Worm (Caenorhabditis elegans): ENCODE measurements around the gene clec-136.

clec-136 gene

DNA sequence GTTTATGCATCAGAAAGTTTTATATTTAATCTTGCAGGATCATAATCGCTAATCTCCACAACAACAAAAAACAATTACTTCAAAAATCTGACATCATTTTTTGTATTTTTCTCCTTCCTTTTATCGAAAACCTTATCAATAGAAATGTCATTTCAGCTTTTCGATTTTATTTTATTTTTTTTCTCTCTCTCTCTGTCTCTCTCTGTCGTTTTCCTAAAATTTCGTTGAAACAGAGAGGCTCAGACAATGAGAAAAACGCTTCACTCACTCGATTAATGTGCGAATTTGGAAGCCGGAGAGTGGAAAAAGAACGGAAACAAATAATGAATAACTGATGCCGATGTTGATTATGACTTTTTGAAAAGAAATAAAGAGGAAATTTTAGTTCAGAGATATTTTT is 12.2 kb downstream of the clec-136 start:
- TF ChIP-seq nhr-12 (tag; optimal IDR thresholded peaks at IDR 0.05) (no peak), unc-120 (tag; optimal IDR thresholded peaks at IDR 0.05; ENCODE audit: poor library complexity, severe bottlenecking) (no peak), unc-62 (GFP tag; optimal IDR thresholded peaks at IDR 0.05) (no peak), nhr-2 (tag; optimal IDR thresholded peaks at IDR 0.05) (no peak), nhr-237 (tag; optimal IDR thresholded peaks at IDR 0.05) (no peak), ceh-43 (GFP tag; optimal IDR thresholded peaks at IDR 0.05) (no peak), sem-2 (GFP tag; optimal IDR thresholded peaks at IDR 0.05) (no peak), cnd-1 (tag; optimal IDR thresholded peaks at IDR 0.05) (no peak), M03D4.4 (tag; optimal IDR thresholded peaks at IDR 0.05) (no peak), blmp-1 (tag; optimal IDR thresholded peaks at IDR 0.05) (no peak), mls-2 (tag; optimal IDR thresholded peaks at IDR 0.05) (no peak), nhr-76 (tag; optimal IDR thresholded peaks at IDR 0.05) (no peak)

DNA sequence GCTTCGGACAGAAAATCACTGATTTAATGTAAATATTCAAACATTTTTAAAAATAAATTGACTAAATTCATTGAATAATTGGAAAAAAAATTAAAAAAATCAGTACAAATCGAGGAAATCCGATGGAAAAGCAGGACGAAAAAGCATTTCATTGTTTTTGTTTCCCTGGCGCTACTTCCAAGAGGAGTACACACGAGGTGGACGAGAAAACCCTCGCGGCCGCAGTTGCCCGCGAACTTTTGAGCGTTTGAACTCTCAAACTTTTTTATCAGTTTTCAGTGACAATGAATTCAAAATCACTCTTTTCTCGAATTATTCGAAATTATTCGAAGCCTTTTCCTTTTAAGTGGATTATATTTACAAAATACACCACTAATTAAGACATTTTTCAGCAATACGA is 13.3 kb downstream of the clec-136 start, which contains the start of gene F35D11.4:
Gene F35D11.4 (plus strand): TSS at position 393 of the 400 bp plus-strand sequence.
- TF ChIP-seq bed-3 (GFP tag; optimal IDR thresholded peaks at IDR 0.05) = no peak
- TF ChIP-seq snpc-4 (tag; optimal IDR thresholded peaks at IDR 0.05) = no peak
- no peak for TF ChIP-seq pha-4 (tag; optimal IDR thresholded peaks at IDR 0.05)
- no peak for TF ChIP-seq elt-3 (tag; optimal IDR thresholded peaks at IDR 0.05)
- TF ChIP-seq flh-1 (GFP tag; optimal IDR thresholded peaks at IDR 0.05) = no peak
- TF ChIP-seq hlh-1 (tag; optimal IDR thresholded peaks at IDR 0.05) = no peak
- TF ChIP-seq elt-1 (tag; optimal IDR thresholded peaks at IDR 0.05; ENCODE audit: borderline replicate concordance, insufficient read depth) = no peak
- peak; percentile 34 for TF ChIP-seq lin-13 (tag; optimal IDR thresholded peaks at IDR 0.05)
- peak; percentile 17 for TF ChIP-seq mep-1 (tag; optimal IDR thresholded peaks at IDR 0.05)
- peak; percentile 43 for TF ChIP-seq sptf-1 (tag; optimal IDR thresholded peaks at IDR 0.05)
- TF ChIP-seq lsy-2 (tag; optimal IDR thresholded peaks at IDR 0.05) = peak; percentile 20

DNA sequence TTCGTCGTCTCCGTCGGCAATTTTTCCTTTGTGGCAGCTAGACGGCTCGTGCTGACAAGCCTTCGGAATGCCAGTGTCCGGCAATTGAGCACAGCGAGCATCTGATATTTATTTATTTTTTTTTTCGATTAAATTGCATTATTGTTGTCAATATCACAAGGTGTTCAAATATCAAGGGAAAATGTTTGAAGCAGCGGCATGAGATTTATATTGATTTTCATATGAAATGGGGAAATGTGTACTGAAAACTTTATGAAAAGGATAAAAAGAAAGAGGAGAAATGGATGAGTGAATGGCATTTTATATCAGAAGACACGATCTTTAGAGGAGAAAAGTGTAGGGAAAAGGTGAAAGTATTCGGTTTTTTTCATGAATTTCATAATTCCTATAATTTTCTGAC is 13.8 kb downstream of the clec-136 start, which contains the start of gene coa-3:
Gene coa-3 (minus strand): TSS at position 101 of the 400 bp plus-strand sequence.
- TF ChIP-seq M03D4.4 (tag; optimal IDR thresholded peaks at IDR 0.05) (no peak), pha-4 (tag; optimal IDR thresholded peaks at IDR 0.05) (no peak), tbx-8 (GFP tag; optimal IDR thresholded peaks at IDR 0.05) (no peak), nhr-28 (tag; optimal IDR thresholded peaks at IDR 0.05) (no peak), ztf-11 (tag; optimal IDR thresholded peaks at IDR 0.05) (no peak), snpc-4 (tag; optimal IDR thresholded peaks at IDR 0.05) (no peak), elt-1 (tag; optimal IDR thresholded peaks at IDR 0.05; ENCODE audit: borderline replicate concordance, insufficient read depth) (no peak), sem-2 (GFP tag; optimal IDR thresholded peaks at IDR 0.05) (no peak), mep-1 (tag; optimal IDR thresholded peaks at IDR 0.05) (no peak), nhr-2 (tag; optimal IDR thresholded peaks at IDR 0.05) (no peak), unc-39 (tag; optimal IDR thresholded peaks at IDR 0.05) (no peak), lsy-2 (tag; optimal IDR thresholded peaks at IDR 0.05) (no peak), ceh-43 (GFP tag; optimal IDR thresholded peaks at IDR 0.05) (no peak)

DNA sequence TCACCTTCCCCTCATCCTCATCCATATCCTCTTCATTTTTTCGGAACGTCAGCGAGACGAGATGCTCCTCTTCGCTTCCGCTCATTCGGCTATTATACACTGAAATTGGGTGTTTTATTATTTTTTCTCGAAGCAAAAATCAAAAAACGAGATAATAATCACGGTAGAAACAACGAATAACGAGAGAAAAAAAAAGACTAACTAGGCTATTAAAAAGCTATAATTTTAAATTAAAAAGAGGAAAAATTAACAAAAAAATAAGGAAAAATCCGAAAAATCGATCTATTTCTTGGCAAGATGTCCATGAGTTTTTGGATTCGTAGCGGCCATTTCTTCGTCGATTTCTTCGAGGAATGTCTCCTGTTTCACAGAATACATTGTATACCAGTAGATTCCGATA is 15.1 kb downstream of the clec-136 start, which contains the start of gene ipla-1:
Gene ipla-1 (minus strand): TSS at position 101 of the 400 bp plus-strand sequence.
- TF ChIP-seq mep-1 (tag; optimal IDR thresholded peaks at IDR 0.05) (no peak), elt-3 (tag; optimal IDR thresholded peaks at IDR 0.05) (no peak), elt-1 (tag; optimal IDR thresholded peaks at IDR 0.05; ENCODE audit: borderline replicate concordance, insufficient read depth) (no peak), M03D4.4 (tag; optimal IDR thresholded peaks at IDR 0.05) (no peak), nhr-76 (tag; optimal IDR thresholded peaks at IDR 0.05) (no peak), bed-3 (GFP tag; optimal IDR thresholded peaks at IDR 0.05) (no peak), lin-32 (GFP tag; optimal IDR thresholded peaks at IDR 0.05) (no peak), sem-2 (GFP tag; optimal IDR thresholded peaks at IDR 0.05) (no peak), ces-1 (GFP tag; optimal IDR thresholded peaks at IDR 0.05) (no peak), lin-13 (tag; optimal IDR thresholded peaks at IDR 0.05) (no peak), unc-120 (tag; optimal IDR thresholded peaks at IDR 0.05; ENCODE audit: poor library complexity, severe bottlenecking) (no peak)

DNA sequence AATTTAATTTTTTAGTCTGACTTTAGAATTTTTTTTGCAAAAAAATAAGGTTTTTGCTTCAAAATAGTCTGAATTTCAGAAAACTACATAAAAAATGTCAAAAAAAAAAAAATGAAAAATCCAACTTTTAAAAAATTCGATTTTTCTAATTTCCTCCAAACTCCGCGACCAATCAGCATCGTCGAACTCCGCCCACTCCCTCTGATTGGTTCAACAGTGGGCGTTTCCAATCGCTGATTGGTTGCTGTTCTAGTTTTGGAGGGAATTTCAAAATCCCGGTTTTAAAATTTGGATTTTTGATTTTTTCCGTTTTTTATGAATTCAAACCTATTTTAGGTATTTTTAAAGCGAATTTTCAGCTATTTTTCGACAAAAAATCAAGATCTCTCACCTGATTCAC is 15.5 kb downstream of the clec-136 start:
- TF ChIP-seq lin-13 (tag; optimal IDR thresholded peaks at IDR 0.05) = no peak
- no peak for TF ChIP-seq nhr-12 (tag; optimal IDR thresholded peaks at IDR 0.05)
- TF ChIP-seq unc-120 (tag; optimal IDR thresholded peaks at IDR 0.05; ENCODE audit: poor library complexity, severe bottlenecking) = no peak
- no peak for TF ChIP-seq lsy-2 (tag; optimal IDR thresholded peaks at IDR 0.05)
- TF ChIP-seq elt-3 (tag; optimal IDR thresholded peaks at IDR 0.05) = no peak
- no peak for TF ChIP-seq nhr-76 (tag; optimal IDR thresholded peaks at IDR 0.05)
- no peak for TF ChIP-seq sptf-1 (tag; optimal IDR thresholded peaks at IDR 0.05)
- TF ChIP-seq unc-62 (GFP tag; optimal IDR thresholded peaks at IDR 0.05) = no peak
- no peak for TF ChIP-seq blmp-1 (tag; optimal IDR thresholded peaks at IDR 0.05)
- no peak for TF ChIP-seq tbx-8 (GFP tag; optimal IDR thresholded peaks at IDR 0.05)
- no peak for TF ChIP-seq nhr-237 (tag; optimal IDR thresholded peaks at IDR 0.05)
- TF ChIP-seq M03D4.4 (tag; optimal IDR thresholded peaks at IDR 0.05) = no peak
- TF ChIP-seq drap-1 (GFP tag; optimal IDR thresholded peaks at IDR 0.05) = no peak
- TF ChIP-seq ham-2 (GFP tag; optimal IDR thresholded peaks at IDR 0.05) = no peak
- no peak for TF ChIP-seq mab-5 (tag; optimal IDR thresholded peaks at IDR 0.05)
- no peak for TF ChIP-seq ces-1 (GFP tag; optimal IDR thresholded peaks at IDR 0.05)
- TF ChIP-seq sem-2 (GFP tag; optimal IDR thresholded peaks at IDR 0.05) = no peak
- TF ChIP-seq nhr-2 (tag; optimal IDR thresholded peaks at IDR 0.05) = no peak
- TF ChIP-seq ceh-39 (tag; optimal IDR thresholded peaks at IDR 0.05) = no peak
- no peak for TF ChIP-seq nhr-28 (tag; optimal IDR thresholded peaks at IDR 0.05)

Data from whole organism, mixed stage, embryonic.